Worm (Caenorhabditis elegans) whole organism, L2 larva: Measurements from ENCODE around the gene Y50D4B.4.

ENCODE experiments used
- ceh-82 ChIP-seq: fragments of 150-350 bp; optimal IDR thresholded peaks from 2 replicates; lab custom pipeline; 2014; ENCODE audit warnings: missing biosample characterization, missing genetic modification characterization
- elt-3 ChIP-seq: sonication (generic microtip); optimal IDR thresholded peaks from 2 replicates; lab custom pipeline; 2017; ENCODE audit warnings: missing biosample characterization, missing genetic modification characterization
- lsy-2 ChIP-seq, 2 experiments: fragments of 150-350 bp in 1 of 2; sonication (generic microtip) in 1 of 2; optimal IDR thresholded peaks; 2 replicates each; lab custom pipeline; 2014 to 2017; ENCODE audit warnings: missing biosample characterization in 2 of 2, missing genetic modification characterization in 2 of 2
- nhr-21 ChIP-seq: fragments of 150-350 bp; optimal IDR thresholded peaks from 2 replicates; lab custom pipeline; 2014; ENCODE audit warnings: missing biosample characterization, missing genetic modification characterization
- nhr-6 ChIP-seq: fragments of 150-350 bp; optimal IDR thresholded peaks from 2 replicates; lab custom pipeline; 2014; ENCODE audit warnings: missing biosample characterization, missing genetic modification characterization
- sma-3 ChIP-seq: sonication (generic microtip); optimal IDR thresholded peaks from 2 replicates; lab custom pipeline; 2016; ENCODE audit warnings: missing genetic modification reagents, missing genetic modification characterization, missing compliant biosample characterization
- unc-62 ChIP-seq: fragments of 150-350 bp; optimal IDR thresholded peaks from 2 replicates; lab custom pipeline; 2014; ENCODE audit warnings: missing biosample characterization, missing genetic modification reagents, missing genetic modification characterization
- ztf-11 ChIP-seq: sonication (generic microtip); optimal IDR thresholded peaks from 2 replicates; lab custom pipeline; 2017; ENCODE audit warnings: missing biosample characterization, missing genetic modification characterization

DNA sequence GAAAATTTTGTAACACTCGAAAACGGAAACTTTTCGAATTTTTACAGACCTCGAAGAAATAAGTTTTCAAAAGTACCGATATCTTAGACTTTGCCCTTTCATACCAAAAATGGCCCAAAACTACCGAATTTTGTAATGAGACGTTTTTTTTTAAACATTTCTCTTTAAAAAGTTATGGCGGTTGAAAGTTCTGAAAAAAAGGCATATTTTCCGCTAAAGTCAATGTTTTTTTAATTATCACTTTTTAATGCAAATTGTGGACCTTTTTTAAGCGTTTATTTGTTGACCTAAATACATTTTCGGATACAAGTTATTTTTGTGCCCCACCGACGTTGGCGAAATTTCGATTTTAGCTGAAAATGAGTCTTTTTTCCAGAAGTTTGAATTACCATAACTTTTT lies 10.1 kb downstream of the Y50D4B.4 start:
- TF ChIP-seq ztf-11 (tag; lab: Kevin White, UChicago) (no peak), unc-62 (GFP tag; lab: Kevin White, UChicago) (no peak), ceh-82 (tag; lab: Kevin White, UChicago) (no peak), elt-3 (tag; lab: Kevin White, UChicago) (no peak), nhr-6 (tag; lab: Kevin White, UChicago) (no peak), sma-3 (GFP tag; lab: Kevin White, UChicago) (no peak), nhr-21 (tag; lab: Kevin White, UChicago) (no peak), lsy-2 (tag; optimal IDR thresholded peaks at IDR 0.05; lab: Kevin White, UChicago) (no peak)
